Worm (Caenorhabditis elegans): Measurements from ENCODE around the gene C17H11.6.

- TF ChIP-seq tlf-1 (GFP tag; optimal IDR thresholded peaks at IDR 0.05) = no peak
- TF ChIP-seq K11D2.4 (GFP tag; IDR thresholded peaks at IDR 0.05) = no peak
- no peak for TF ChIP-seq hrde-1 (tag; optimal IDR thresholded peaks at IDR 0.05; ENCODE audit: borderline replicate concordance)
- TF ChIP-seq ztf-26 (tag; optimal IDR thresholded peaks at IDR 0.05) = no peak
- TF ChIP-seq dpl-1 (GFP tag; optimal IDR thresholded peaks at IDR 0.05) = no peak
Observed at ce11 chrX:8224916-8225315, 21.3 kb upstream of the C17H11.6 start, which contains the start of gene K02A6.2.
